Worm (Caenorhabditis elegans) whole organism, L2 larva: Measurements from ENCODE around the gene srsx-33.

Source experiments
- R02D3.7 ChIP-seq: fragments of 150-350 bp; optimal IDR thresholded peaks from 2 replicates; lab custom pipeline; 2014; ENCODE audit warnings: missing biosample characterization, missing genetic modification characterization
- alr-1 ChIP-seq: fragments of 150-350 bp; optimal IDR thresholded peaks from 2 replicates; lab custom pipeline; 2014; ENCODE audit warnings: missing biosample characterization, missing genetic modification characterization
- aly-2 ChIP-seq: fragments of 150-350 bp; optimal IDR thresholded peaks from 2 replicates; lab custom pipeline; 2014; ENCODE audit warnings: missing biosample characterization, missing genetic modification characterization
- ama-1 ChIP-seq: fragments of 150-350 bp; optimal IDR thresholded peaks from 2 replicates; lab custom pipeline; 2018; ENCODE audit warnings: inconsistent platforms
- crh-2 ChIP-seq: sonication (generic microtip); optimal IDR thresholded peaks from 2 replicates; lab custom pipeline; 2017; ENCODE audit warnings: missing biosample characterization, missing genetic modification characterization
- egl-27 ChIP-seq: sonication (generic microtip); optimal IDR thresholded peaks from 3 replicates; lab custom pipeline; 2017; ENCODE audit warnings: missing biosample characterization, missing genetic modification reagents, missing genetic modification characterization
- elt-1 ChIP-seq: fragments of 150-350 bp; optimal IDR thresholded peaks from 2 replicates; lab custom pipeline; 2014; ENCODE audit warnings: missing biosample characterization, missing genetic modification characterization
- elt-3 ChIP-seq: sonication (generic microtip); optimal IDR thresholded peaks from 2 replicates; lab custom pipeline; 2017; ENCODE audit warnings: missing biosample characterization, missing genetic modification characterization
- fos-1 ChIP-seq: fragments of 150-350 bp; optimal IDR thresholded peaks from 2 replicates; lab custom pipeline; 2014; ENCODE audit warnings: missing biosample characterization, missing genetic modification characterization
- gmeb-1 ChIP-seq: fragments of 150-350 bp; optimal IDR thresholded peaks from 2 replicates; lab custom pipeline; 2014; ENCODE audit warnings: missing biosample characterization, missing genetic modification characterization
- lin-13 ChIP-seq: fragments of 150-350 bp; optimal IDR thresholded peaks from 2 replicates; lab custom pipeline; 2014; ENCODE audit warnings: missing biosample characterization, missing genetic modification reagents, missing genetic modification characterization
- lin-39 ChIP-seq: fragments of 150-350 bp; optimal IDR thresholded peaks from 2 replicates; lab custom pipeline; 2014; ENCODE audit warnings: missing biosample characterization, missing genetic modification reagents, missing genetic modification characterization
- lsy-2 ChIP-seq, 2 experiments: fragments of 150-350 bp in 1 of 2; sonication (generic microtip) in 1 of 2; optimal IDR thresholded peaks; 2 replicates each; lab custom pipeline; 2014 to 2017; ENCODE audit warnings: missing biosample characterization in 2 of 2, missing genetic modification characterization in 2 of 2
- mbf-1 ChIP-seq: sonication (generic microtip); optimal IDR thresholded peaks from 2 replicates; lab custom pipeline; 2017; ENCODE audit warnings: missing biosample characterization, missing genetic modification characterization
- mdl-1 ChIP-seq, 2 experiments: fragments of 150-350 bp in 1 of 2; sonication (generic microtip) in 1 of 2; optimal IDR thresholded peaks; 2 replicates each; lab custom pipeline; 2017; ENCODE audit warnings: missing biosample characterization in 2 of 2, missing genetic modification characterization in 2 of 2
- nhr-12 ChIP-seq: fragments of 150-350 bp; optimal IDR thresholded peaks from 2 replicates; lab custom pipeline; 2014; ENCODE audit warnings: missing biosample characterization, missing genetic modification characterization
- nhr-23 ChIP-seq: fragments of 150-350 bp; optimal IDR thresholded peaks from 2 replicates; lab custom pipeline; 2014; ENCODE audit warnings: missing biosample characterization, missing genetic modification reagents, missing genetic modification characterization
- nhr-237 ChIP-seq: fragments of 150-350 bp; optimal IDR thresholded peaks from 2 replicates; lab custom pipeline; 2014; ENCODE audit warnings: missing biosample characterization, missing genetic modification characterization
- nhr-25 ChIP-seq: fragments of 150-350 bp; sonication (generic microtip); optimal IDR thresholded peaks from 3 replicates; lab custom pipeline; 2014; ENCODE audit warnings: missing biosample characterization, missing genetic modification characterization
- nhr-6 ChIP-seq: fragments of 150-350 bp; optimal IDR thresholded peaks from 2 replicates; lab custom pipeline; 2014; ENCODE audit warnings: missing biosample characterization, missing genetic modification characterization
- peb-1 ChIP-seq: fragments of 150-350 bp; optimal IDR thresholded peaks from 2 replicates; lab custom pipeline; 2014; ENCODE audit warnings: missing biosample characterization, missing genetic modification characterization
- sma-3 ChIP-seq: sonication (generic microtip); optimal IDR thresholded peaks from 2 replicates; lab custom pipeline; 2016; ENCODE audit warnings: missing genetic modification reagents, missing genetic modification characterization, missing compliant biosample characterization
- snpc-4 ChIP-seq: fragments of 150-350 bp; optimal IDR thresholded peaks from 2 replicates; lab custom pipeline; 2014; ENCODE audit warnings: missing biosample characterization, missing genetic modification characterization
- unc-39 ChIP-seq: fragments of 150-350 bp; optimal IDR thresholded peaks from 2 replicates; lab custom pipeline; 2014; ENCODE audit warnings: missing biosample characterization, missing genetic modification characterization
- unc-55 ChIP-seq: fragments of 150-350 bp; sonication (generic microtip); optimal IDR thresholded peaks from 3 replicates; lab custom pipeline; 2014; ENCODE audit warnings: missing biosample characterization, missing genetic modification reagents, missing genetic modification characterization
- unc-62 ChIP-seq: fragments of 150-350 bp; optimal IDR thresholded peaks from 2 replicates; lab custom pipeline; 2014; ENCODE audit warnings: missing biosample characterization, missing genetic modification reagents, missing genetic modification characterization
- zag-1 ChIP-seq: fragments of 150-350 bp; optimal IDR thresholded peaks from 2 replicates; lab custom pipeline; 2014; ENCODE audit warnings: missing biosample characterization, missing genetic modification characterization
- ztf-1 ChIP-seq: fragments of 200-800 bp; sonication (Bioruptor generic); conservative IDR thresholded peaks from 2 replicates; pipeline ENCODE4 v1.3.6; 2022; ENCODE audit warnings: missing genetic modification characterization, missing compliant biosample characterization
- ztf-11 ChIP-seq: sonication (generic microtip); optimal IDR thresholded peaks from 2 replicates; lab custom pipeline; 2017; ENCODE audit warnings: missing biosample characterization, missing genetic modification characterization
- ztf-4 ChIP-seq: fragments of 150-350 bp; optimal IDR thresholded peaks from 2 replicates; lab custom pipeline; 2014; ENCODE audit warnings: missing biosample characterization, missing genetic modification characterization

srsx-33 gene

DNA sequence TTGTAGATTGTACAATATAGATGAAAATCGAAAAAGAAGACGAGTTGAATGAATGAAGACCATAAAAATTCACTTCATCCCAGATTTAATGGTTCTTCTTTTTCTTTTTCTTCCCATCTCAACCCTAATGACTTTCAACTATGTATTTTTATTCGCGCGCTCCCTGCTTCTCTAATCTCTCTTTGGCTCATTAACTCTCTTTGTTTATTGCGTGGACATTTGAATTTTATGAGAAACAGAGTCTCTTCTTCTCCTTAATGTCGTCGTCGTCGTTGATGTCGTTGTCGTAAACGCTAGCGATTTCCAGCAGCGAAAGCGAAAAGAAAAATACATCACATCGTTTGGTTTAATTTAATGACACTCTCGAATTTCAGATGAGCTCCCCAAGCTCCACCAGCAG is 37.8 kb downstream of the srsx-33 start:
- TF ChIP-seq lin-13 (GFP tag; lab: Kevin White, UChicago), result no peak
- no peak for TF ChIP-seq mdl-1 (tag; optimal IDR thresholded peaks at IDR 0.05; lab: Kevin White, UChicago)
- TF ChIP-seq unc-39 (tag; lab: Kevin White, UChicago), result no peak
- TF ChIP-seq nhr-6 (tag; lab: Kevin White, UChicago), result no peak
- TF ChIP-seq ztf-11 (tag; lab: Kevin White, UChicago), result no peak
- TF ChIP-seq, all 48 proteins: peak for 0

DNA sequence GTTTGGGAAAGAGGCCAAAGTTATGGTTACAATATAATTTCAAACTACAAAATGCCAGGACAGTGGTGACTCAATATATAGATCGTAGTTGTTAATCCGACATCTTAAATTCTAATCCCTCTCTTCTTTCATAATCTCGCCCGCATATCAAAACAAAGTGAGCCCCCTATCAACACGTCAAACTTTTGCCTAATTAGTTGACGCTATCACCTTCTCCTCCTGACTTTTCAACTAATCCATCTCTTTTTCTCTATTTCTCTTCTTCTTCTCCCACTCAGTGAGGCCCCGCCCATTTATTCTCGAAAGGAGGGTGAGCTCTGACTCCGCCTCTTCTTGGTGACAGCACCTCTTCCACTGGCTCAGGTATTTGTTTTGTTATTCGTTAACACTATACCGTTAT is 41.0 kb downstream of the srsx-33 start:
- no peak for TF ChIP-seq ama-1 (lab: Kevin White, UChicago)
- no peak for TF ChIP-seq ztf-1 (GFP tag; lab: Robert Waterston, UW)
- no peak for TF ChIP-seq nhr-237 (tag; lab: Kevin White, UChicago)
- no peak for TF ChIP-seq unc-55 (GFP tag; lab: Kevin White, UChicago)
- no peak for TF ChIP-seq fos-1
- TF ChIP-seq nhr-25 (tag; lab: Kevin White, UChicago), result no peak
- no peak for TF ChIP-seq ztf-11 (tag; lab: Kevin White, UChicago)
- TF ChIP-seq crh-2, result no peak
- no peak for TF ChIP-seq sma-3 (GFP tag; lab: Kevin White, UChicago)
- TF ChIP-seq unc-62 (GFP tag; lab: Kevin White, UChicago), result no peak
- no peak for TF ChIP-seq mbf-1 (tag; lab: Kevin White, UChicago)
- TF ChIP-seq elt-3 (tag; lab: Kevin White, UChicago), result no peak
- no peak for TF ChIP-seq gmeb-1 (tag; lab: Kevin White, UChicago)
- TF ChIP-seq peb-1, result no peak
- no peak for TF ChIP-seq snpc-4
- no peak for TF ChIP-seq mdl-1 (tag; optimal IDR thresholded peaks at IDR 0.05; lab: Kevin White, UChicago)
- TF ChIP-seq, all 48 proteins: peak for 0

- no peak for TF ChIP-seq nhr-237 (tag; lab: Kevin White, UChicago)
- TF ChIP-seq aly-2 (tag; lab: Kevin White, UChicago), result no peak
- TF ChIP-seq lsy-2 (tag; optimal IDR thresholded peaks at IDR 0.05; lab: Kevin White, UChicago), result no peak
- TF ChIP-seq R02D3.7 (tag; lab: Kevin White, UChicago), result no peak
- no peak for TF ChIP-seq elt-1 (tag; lab: Kevin White, UChicago)
- TF ChIP-seq mbf-1 (tag; lab: Kevin White, UChicago), result no peak
- no peak for TF ChIP-seq ztf-11 (tag; lab: Kevin White, UChicago)
- TF ChIP-seq ama-1 (lab: Kevin White, UChicago), result no peak
- no peak for TF ChIP-seq snpc-4
- TF ChIP-seq elt-3 (tag; lab: Kevin White, UChicago), result no peak
- TF ChIP-seq peb-1, result no peak
- TF ChIP-seq egl-27 (tag; lab: Kevin White, UChicago), result no peak
- TF ChIP-seq unc-55 (GFP tag; lab: Kevin White, UChicago), result no peak
- no peak for TF ChIP-seq unc-39 (tag; lab: Kevin White, UChicago)
- no peak for TF ChIP-seq nhr-23 (tag; lab: Kevin White, UChicago)
- TF ChIP-seq, all 48 proteins: peak for 0
These were observed 42.7 kb downstream of the srsx-33 start for ce11 chrV:11209452-11210188.

ce11 chrV:11206467-11206866 is 45.9 kb downstream of the srsx-33 start:
- no peak for TF ChIP-seq fos-1
- no peak for TF ChIP-seq unc-62 (GFP tag; lab: Kevin White, UChicago)
- TF ChIP-seq ztf-1 (GFP tag; lab: Robert Waterston, UW), result no peak
- no peak for TF ChIP-seq peb-1
- no peak for TF ChIP-seq lsy-2 (tag; optimal IDR thresholded peaks at IDR 0.05; lab: Kevin White, UChicago)
- TF ChIP-seq nhr-12 (tag; lab: Kevin White, UChicago), result no peak
- TF ChIP-seq mbf-1 (tag; lab: Kevin White, UChicago), result no peak
- no peak for TF ChIP-seq ztf-11 (tag; lab: Kevin White, UChicago)
- TF ChIP-seq R02D3.7 (tag; lab: Kevin White, UChicago), result no peak
- no peak for TF ChIP-seq zag-1 (tag; lab: Kevin White, UChicago)
- TF ChIP-seq lin-13 (GFP tag; lab: Kevin White, UChicago), result no peak
- no peak for TF ChIP-seq ztf-4 (tag; lab: Kevin White, UChicago)
- no peak for TF ChIP-seq lin-39 (tag; lab: Kevin White, UChicago)
- TF ChIP-seq alr-1 (tag; lab: Kevin White, UChicago), result no peak

DNA sequence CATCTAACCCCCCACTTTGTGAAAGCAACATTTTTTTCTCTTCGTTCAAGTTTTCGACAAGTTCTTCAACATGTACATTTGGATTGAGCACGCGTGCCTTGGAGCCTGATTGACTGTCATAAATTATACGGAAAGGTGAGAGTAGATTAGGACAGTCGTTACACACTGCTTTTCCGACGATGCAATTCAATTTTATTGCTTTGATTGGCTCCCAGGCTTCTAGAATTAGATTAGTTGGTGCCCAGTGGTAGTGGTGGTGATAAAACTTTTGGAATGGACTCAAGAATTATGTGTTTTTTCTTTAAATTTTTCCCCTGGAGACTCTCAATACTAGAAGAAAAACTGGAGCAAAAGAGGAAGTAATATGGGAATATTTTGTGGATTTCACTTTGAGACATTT is 47.9 kb downstream of the srsx-33 start:
- no peak for TF ChIP-seq ztf-4 (tag; lab: Kevin White, UChicago)
